Fruit fly (Drosophila melanogaster): ENCODE measurements around the gene Sbp2.

- TF ChIP-seq CG8478 (optimal IDR thresholded peaks at IDR 0.05) (no peak), CTCF (optimal IDR thresholded peaks at IDR 0.05) (no peak)
These were observed 36.5 kb downstream of the Sbp2 start, which contains the start of the genes Prim1 and CG7083 for dm6 chr3L:8340264-8341095.

Data from S2 (cell line).